Fruit fly (Drosophila melanogaster): ENCODE data around the gene Sodh1.

DNA sequence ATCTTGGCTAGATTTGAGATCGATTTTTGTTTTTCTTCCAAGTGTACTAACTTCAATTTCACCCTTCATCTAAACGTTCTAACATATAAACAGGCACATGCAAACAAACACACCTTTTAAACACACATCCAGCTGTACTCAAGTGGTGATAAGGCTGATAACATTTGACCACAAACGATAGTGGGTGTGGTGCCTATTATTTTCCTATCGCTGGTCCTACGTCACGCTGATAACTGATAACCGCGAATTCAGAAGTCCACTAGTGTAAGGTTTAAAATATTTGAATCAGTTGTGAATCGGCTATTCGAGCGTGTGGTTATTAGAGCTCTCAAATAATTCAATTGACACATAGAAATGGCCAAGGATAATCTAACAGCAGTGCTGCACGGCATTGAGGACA is at the start of gene Sodh1:
- TF ChIP-seq Gug (GFP tag; IDR thresholded peaks at IDR 0.05) (no peak), CG8632 (GFP tag; optimal IDR thresholded peaks at IDR 0.05) (no peak), OdsH (GFP tag; optimal IDR thresholded peaks at IDR 0.05) (no peak), eg (GFP tag; IDR thresholded peaks at IDR 0.05) (no peak), dsx (GFP tag; optimal IDR thresholded peaks at IDR 0.05; ENCODE audit: poor library complexity, severe bottlenecking) (no peak), CG11294 (GFP tag; IDR thresholded peaks at IDR 0.05) (no peak), fkh (GFP tag; optimal IDR thresholded peaks at IDR 0.05) (no peak), Sox102F (GFP tag; optimal IDR thresholded peaks at IDR 0.05) (no peak), CG6792 (GFP tag; optimal IDR thresholded peaks at IDR 0.05) (no peak), CG10669 (GFP tag; optimal IDR thresholded peaks at IDR 0.05) (no peak)
